Worm (Caenorhabditis elegans): ENCODE results near the gene tag-275.

The tag-275 gene

ce11 chrX:6150449-6150848, at the start of gene tag-275:
tag-275 (minus strand) TSS chrX:6150549.
- no peak for TF ChIP-seq cog-1 (tag; optimal IDR thresholded peaks at IDR 0.05)
- no peak for TF ChIP-seq tab-1 (GFP tag; IDR thresholded peaks at IDR 0.05)
- no peak for TF ChIP-seq flt-1 (GFP tag; IDR thresholded peaks at IDR 0.05)
- TF ChIP-seq ztf-29 (GFP tag; IDR thresholded peaks at IDR 0.05): no peak
- TF ChIP-seq ref-1 (GFP tag; conservative IDR thresholded peaks at IDR 0.05): no peak
- no peak for TF ChIP-seq med-1 (GFP tag; optimal IDR thresholded peaks at IDR 0.05; ENCODE audit: insufficient read depth)
- TF ChIP-seq T22C8.4 (GFP tag; IDR thresholded peaks at IDR 0.05): no peak
- no peak for TF ChIP-seq klf-2 (GFP tag; conservative IDR thresholded peaks at IDR 0.05)

- no peak for TF ChIP-seq ztf-29 (GFP tag; IDR thresholded peaks at IDR 0.05)
- no peak for TF ChIP-seq ref-1 (GFP tag; conservative IDR thresholded peaks at IDR 0.05)
- TF ChIP-seq klf-2 (GFP tag; conservative IDR thresholded peaks at IDR 0.05): no peak
- no peak for TF ChIP-seq cog-1 (tag; optimal IDR thresholded peaks at IDR 0.05)
- TF ChIP-seq tab-1 (GFP tag; IDR thresholded peaks at IDR 0.05): no peak
- no peak for TF ChIP-seq T22C8.4 (GFP tag; IDR thresholded peaks at IDR 0.05)
- TF ChIP-seq ztf-23 (GFP tag; IDR thresholded peaks at IDR 0.05): no peak
- no peak for TF ChIP-seq flt-1 (GFP tag; IDR thresholded peaks at IDR 0.05)
- TF ChIP-seq med-1 (GFP tag; optimal IDR thresholded peaks at IDR 0.05; ENCODE audit: insufficient read depth): no peak
Measured at ce11 chrX:6196627-6197026, 46.3 kb upstream of the tag-275 start, which contains the start of gene daf-9. daf-9 (plus strand) TSS chrX:6196927.

ce11 chrX:6194191-6194724, 43.9 kb upstream of the tag-275 start, which contains the start of gene ceh-54:
ceh-54 (minus strand) TSS chrX:6194241.
- TF ChIP-seq ref-1 (GFP tag; conservative IDR thresholded peaks at IDR 0.05) (no peak), ztf-29 (GFP tag; IDR thresholded peaks at IDR 0.05) (no peak), med-1 (GFP tag; optimal IDR thresholded peaks at IDR 0.05; ENCODE audit: insufficient read depth) (no peak), flt-1 (GFP tag; IDR thresholded peaks at IDR 0.05) (no peak), klf-2 (GFP tag; conservative IDR thresholded peaks at IDR 0.05) (no peak), T22C8.4 (GFP tag; IDR thresholded peaks at IDR 0.05) (no peak), tab-1 (GFP tag; IDR thresholded peaks at IDR 0.05) (no peak), ztf-23 (GFP tag; IDR thresholded peaks at IDR 0.05) (no peak), cog-1 (tag; optimal IDR thresholded peaks at IDR 0.05) (no peak)

ce11 chrX:6189955-6190354, 39.6 kb upstream of the tag-275 start, which contains the start of gene T13C5.9:
T13C5.9 (plus strand) TSS chrX:6190255.
- no peak for TF ChIP-seq tab-1 (GFP tag; IDR thresholded peaks at IDR 0.05)
- TF ChIP-seq ref-1 (GFP tag; conservative IDR thresholded peaks at IDR 0.05): no peak
- TF ChIP-seq ztf-29 (GFP tag; IDR thresholded peaks at IDR 0.05): no peak
- TF ChIP-seq cog-1 (tag; optimal IDR thresholded peaks at IDR 0.05): no peak
- TF ChIP-seq ztf-23 (GFP tag; IDR thresholded peaks at IDR 0.05): no peak
- no peak for TF ChIP-seq klf-2 (GFP tag; conservative IDR thresholded peaks at IDR 0.05)
- TF ChIP-seq flt-1 (GFP tag; IDR thresholded peaks at IDR 0.05): no peak
- no peak for TF ChIP-seq T22C8.4 (GFP tag; IDR thresholded peaks at IDR 0.05)
- no peak for TF ChIP-seq med-1 (GFP tag; optimal IDR thresholded peaks at IDR 0.05; ENCODE audit: insufficient read depth)

ce11 chrX:6187848-6188247, 37.5 kb upstream of the tag-275 start, which contains the start of gene T13C5.10:
T13C5.10 (plus strand) TSS chrX:6188148.
- no peak for TF ChIP-seq cog-1 (tag; optimal IDR thresholded peaks at IDR 0.05)

ce11 chrX:6184709-6185108, 34.4 kb upstream of the tag-275 start, which contains the start of gene T13C5.2:
T13C5.2 (plus strand) TSS chrX:6185009.
- TF ChIP-seq T22C8.4 (GFP tag; IDR thresholded peaks at IDR 0.05) (no peak), ztf-29 (GFP tag; IDR thresholded peaks at IDR 0.05) (no peak), ztf-23 (GFP tag; IDR thresholded peaks at IDR 0.05) (no peak), med-1 (GFP tag; optimal IDR thresholded peaks at IDR 0.05; ENCODE audit: insufficient read depth) (no peak), cog-1 (tag; optimal IDR thresholded peaks at IDR 0.05) (no peak), klf-2 (GFP tag; conservative IDR thresholded peaks at IDR 0.05) (no peak), tab-1 (GFP tag; IDR thresholded peaks at IDR 0.05) (no peak)

- TF ChIP-seq tab-1 (GFP tag; IDR thresholded peaks at IDR 0.05) (no peak), klf-2 (GFP tag; conservative IDR thresholded peaks at IDR 0.05) (no peak)
Measured at ce11 chrX:6180293-6180692, 29.9 kb upstream of the tag-275 start, which contains the start of gene T13C5.7. T13C5.7 (plus strand) TSS chrX:6180593.

- TF ChIP-seq med-1 (GFP tag; optimal IDR thresholded peaks at IDR 0.05; ENCODE audit: insufficient read depth) (no peak), cog-1 (tag; optimal IDR thresholded peaks at IDR 0.05) (no peak)
Measured at ce11 chrX:6178989-6179388, 28.6 kb upstream of the tag-275 start.

ce11 chrX:6177944-6178566, 27.7 kb upstream of the tag-275 start, which contains the start of the genes T25B2.4 and T13C5.3:
T25B2.4 (plus strand) TSS chrX:6178244.
T13C5.3 (plus strand) TSS chrX:6178516.
- TF ChIP-seq tab-1 (GFP tag; IDR thresholded peaks at IDR 0.05) (no peak), med-1 (GFP tag; optimal IDR thresholded peaks at IDR 0.05; ENCODE audit: insufficient read depth) (no peak), ztf-29 (GFP tag; IDR thresholded peaks at IDR 0.05) (no peak), klf-2 (GFP tag; conservative IDR thresholded peaks at IDR 0.05) (no peak), ztf-23 (GFP tag; IDR thresholded peaks at IDR 0.05) (no peak), cog-1 (tag; optimal IDR thresholded peaks at IDR 0.05) (no peak), flt-1 (GFP tag; IDR thresholded peaks at IDR 0.05) (no peak), T22C8.4 (GFP tag; IDR thresholded peaks at IDR 0.05) (no peak), ref-1 (GFP tag; conservative IDR thresholded peaks at IDR 0.05) (no peak)

ce11 chrX:6175829-6176228, 25.5 kb upstream of the tag-275 start, which contains the start of gene T25B2.3:
T25B2.3 (plus strand) TSS chrX:6176129.
- no peak for TF ChIP-seq tab-1 (GFP tag; IDR thresholded peaks at IDR 0.05)
- TF ChIP-seq flt-1 (GFP tag; IDR thresholded peaks at IDR 0.05): no peak
- TF ChIP-seq ref-1 (GFP tag; conservative IDR thresholded peaks at IDR 0.05): no peak
- no peak for TF ChIP-seq T22C8.4 (GFP tag; IDR thresholded peaks at IDR 0.05)
- no peak for TF ChIP-seq med-1 (GFP tag; optimal IDR thresholded peaks at IDR 0.05; ENCODE audit: insufficient read depth)
- no peak for TF ChIP-seq ztf-23 (GFP tag; IDR thresholded peaks at IDR 0.05)
- TF ChIP-seq cog-1 (tag; optimal IDR thresholded peaks at IDR 0.05): no peak
- TF ChIP-seq ztf-29 (GFP tag; IDR thresholded peaks at IDR 0.05): no peak
- TF ChIP-seq klf-2 (GFP tag; conservative IDR thresholded peaks at IDR 0.05): no peak

Measured in whole organism, midembryonic.